Worm (Caenorhabditis elegans) whole organism, late embryonic: ENCODE results near the gene Y116A8C.33.
A peak's percentile ranks its signal among the peaks of the same experiment; 100 is the strongest.

Experiments
- C08G9.2 ChIP-seq: sonication (generic microtip); optimal IDR thresholded peaks from 2 replicates; lab custom pipeline; 2016; ENCODE audit warnings: mild to moderate bottlenecking, missing genetic modification characterization, moderate library complexity, missing compliant biosample characterization
- C38D4.7 ChIP-seq: fragments of 200-800 bp; sonication (Bioruptor generic); optimal IDR thresholded peaks from 2 replicates; lab custom pipeline; 2018; ENCODE audit warnings: mild to moderate bottlenecking, missing genetic modification characterization, moderate library complexity, missing compliant biosample characterization
- K02D7.2 ChIP-seq: sonication (generic microtip); optimal IDR thresholded peaks from 2 replicates; lab custom pipeline; 2017; ENCODE audit warnings: mild to moderate bottlenecking, missing genetic modification characterization, missing compliant biosample characterization
- ceh-19 ChIP-seq: fragments of 200-800 bp; sonication (Bioruptor generic); optimal IDR thresholded peaks from 2 replicates; lab custom pipeline; 2018; ENCODE audit warnings: mild to moderate bottlenecking, missing genetic modification characterization, missing compliant biosample characterization
- ceh-2 ChIP-seq: sonication (generic microtip); optimal IDR thresholded peaks from 2 replicates; lab custom pipeline; 2016; ENCODE audit warnings: missing genotype, missing genetic modification characterization, missing compliant biosample characterization
- ceh-22 ChIP-seq: sonication (generic microtip); optimal IDR thresholded peaks from 2 replicates; lab custom pipeline; 2017; ENCODE audit warnings: missing biosample characterization, missing genetic modification characterization
- ceh-30 ChIP-seq: fragments of 150-350 bp; optimal IDR thresholded peaks from 2 replicates; lab custom pipeline; 2014; ENCODE audit warnings: missing biosample characterization, missing genetic modification characterization
- ceh-45 ChIP-seq: fragments of 200-800 bp; sonication (Bioruptor generic); IDR thresholded peaks from 2 replicates; pipeline ENCODE4 v1.3.6; 2022; ENCODE audit warnings: missing genetic modification reagents, missing genetic modification characterization, missing compliant biosample characterization
- ceh-48 ChIP-seq: sonication (generic microtip); optimal IDR thresholded peaks from 2 replicates; lab custom pipeline; 2016; ENCODE audit warnings: missing genetic modification characterization, inconsistent platforms, missing compliant biosample characterization
- ceh-6 ChIP-seq: fragments of 200-800 bp; sonication (Bioruptor generic); optimal IDR thresholded peaks from 2 replicates; lab custom pipeline; 2018; ENCODE audit warnings: mild to moderate bottlenecking, missing genetic modification characterization, missing compliant biosample characterization
- che-1 ChIP-seq: sonication (generic microtip); optimal IDR thresholded peaks from 2 replicates; lab custom pipeline; 2016; ENCODE audit warnings: mild to moderate bottlenecking, missing genetic modification characterization, missing compliant biosample characterization
- elt-2 ChIP-seq: sonication (generic microtip); optimal IDR thresholded peaks from 2 replicates; lab custom pipeline; 2016; ENCODE audit warnings: missing genetic modification reagents, missing genetic modification characterization, missing compliant biosample characterization
- elt-4 ChIP-seq: sonication (generic microtip); optimal IDR thresholded peaks from 2 replicates; lab custom pipeline; 2016; ENCODE audit warnings: missing genetic modification characterization, missing compliant biosample characterization
- ets-4 ChIP-seq: sonication (generic microtip); optimal IDR thresholded peaks from 2 replicates; lab custom pipeline; 2016; ENCODE audit warnings: missing genetic modification characterization, missing compliant biosample characterization
- fkh-10 ChIP-seq: fragments of 150-350 bp; optimal IDR thresholded peaks from 2 replicates; lab custom pipeline; 2014; ENCODE audit warnings: missing biosample characterization, missing genetic modification reagents, missing genetic modification characterization
- fkh-6 ChIP-seq: sonication (generic microtip); optimal IDR thresholded peaks from 2 replicates; lab custom pipeline; 2016; ENCODE audit warnings: missing genetic modification characterization, missing compliant biosample characterization
- gmeb-2 ChIP-seq: sonication (generic microtip); optimal IDR thresholded peaks from 2 replicates; lab custom pipeline; 2016; ENCODE audit warnings: missing genetic modification characterization, inconsistent platforms, missing compliant biosample characterization
- madf-2 ChIP-seq: sonication (generic microtip); optimal IDR thresholded peaks from 2 replicates; lab custom pipeline; 2017; ENCODE audit warnings: missing genetic modification characterization, missing compliant biosample characterization
- mec-3 ChIP-seq: sonication (generic microtip); optimal IDR thresholded peaks from 2 replicates; lab custom pipeline; 2016; ENCODE audit warnings: borderline replicate concordance, missing genetic modification characterization, missing compliant biosample characterization
- nfya-1 ChIP-seq: sonication (generic microtip); optimal IDR thresholded peaks from 2 replicates; lab custom pipeline; 2017; ENCODE audit warnings: missing genetic modification characterization, mild to moderate bottlenecking, missing compliant biosample characterization, antibody characterized with exemption, moderate library complexity
- npax-4 ChIP-seq: sonication (generic microtip); optimal IDR thresholded peaks from 2 replicates; lab custom pipeline; 2016; ENCODE audit warnings: missing genetic modification characterization, missing compliant biosample characterization
- odd-2 ChIP-seq: sonication (generic microtip); optimal IDR thresholded peaks from 2 replicates; lab custom pipeline; 2017; ENCODE audit warnings: antibody characterized with exemption, mild to moderate bottlenecking, missing genetic modification characterization, missing compliant biosample characterization
- pag-3 ChIP-seq: sonication (generic microtip); optimal IDR thresholded peaks from 2 replicates; lab custom pipeline; 2016; ENCODE audit warnings: missing compliant biosample characterization, missing genetic modification characterization, borderline replicate concordance
- pqm-1 ChIP-seq: sonication (generic microtip); optimal IDR thresholded peaks from 2 replicates; lab custom pipeline; 2016; ENCODE audit warnings: missing genetic modification characterization, missing compliant biosample characterization
- sox-4 ChIP-seq: sonication (generic microtip); optimal IDR thresholded peaks from 2 replicates; lab custom pipeline; 2017; ENCODE audit warnings: mild to moderate bottlenecking, missing genetic modification characterization, inconsistent platforms, missing compliant biosample characterization
- syd-9 ChIP-seq: sonication (generic microtip); optimal IDR thresholded peaks from 2 replicates; lab custom pipeline; 2016; ENCODE audit warnings: mild to moderate bottlenecking, missing genetic modification characterization, moderate library complexity, missing compliant biosample characterization
- tbx-2 ChIP-seq: sonication (generic microtip); optimal IDR thresholded peaks from 2 replicates; lab custom pipeline; 2016; ENCODE audit warnings: missing genetic modification characterization, missing compliant biosample characterization
- tbx-7 ChIP-seq: sonication (generic microtip); optimal IDR thresholded peaks from 2 replicates; lab custom pipeline; 2016; ENCODE audit warnings: missing genotype, missing genetic modification characterization, missing compliant biosample characterization
- unc-3 ChIP-seq, 2 experiments: fragments of 200-800 bp in 1 of 2; sonication (Bioruptor generic) in 1 of 2; sonication (generic microtip) in 1 of 2; conservative IDR thresholded peaks in 1 of 2; optimal IDR thresholded peaks in 1 of 2; 2 replicates each; pipeline versions ENCODE4 v1.3.6 to Lab custom; 2016 to 2022; ENCODE audit warnings: missing compliant biosample characterization in 2 of 2, missing genetic modification characterization in 2 of 2, missing genetic modification reagents in 1 of 2
- unc-42 ChIP-seq: sonication (generic microtip); optimal IDR thresholded peaks from 2 replicates; lab custom pipeline; 2016; ENCODE audit warnings: missing genotype, missing genetic modification characterization, missing compliant biosample characterization
- unc-86 ChIP-seq: sonication (generic microtip); optimal IDR thresholded peaks from 2 replicates; lab custom pipeline; 2016; ENCODE audit warnings: missing genetic modification characterization, missing compliant biosample characterization
- ztf-16 ChIP-seq: sonication (generic microtip); optimal IDR thresholded peaks from 2 replicates; lab custom pipeline; 2017; ENCODE audit warnings: missing genetic modification characterization, missing compliant biosample characterization

Gene Y116A8C.33

DNA sequence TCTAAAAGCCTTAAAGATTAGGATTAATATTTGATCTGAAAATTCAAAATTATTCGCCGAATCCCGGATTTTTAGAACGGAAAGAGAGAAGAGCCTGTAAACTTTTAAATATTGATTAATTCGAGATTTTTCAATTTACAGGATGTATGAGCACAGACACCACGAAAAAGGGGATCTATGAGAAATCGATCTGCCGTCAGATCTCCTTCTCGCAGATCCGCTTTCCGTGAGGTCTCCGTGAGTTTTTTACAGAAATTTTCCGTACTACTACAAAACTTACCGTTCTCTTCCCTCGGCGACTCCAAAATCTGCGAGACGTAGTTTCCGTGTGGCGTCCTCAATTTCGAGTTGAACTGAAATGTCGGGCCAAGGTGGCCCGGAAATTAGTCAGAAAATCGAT, 3.7 kb upstream of the Y116A8C.33 start (continued):
- TF ChIP-seq odd-2: no peak
- no peak for TF ChIP-seq pag-3 (tag; lab: Kevin White, UChicago)
- no peak for TF ChIP-seq npax-4
- TF ChIP-seq gmeb-2 (tag; lab: Kevin White, UChicago): no peak
- TF ChIP-seq mec-3 (tag; lab: Kevin White, UChicago): no peak

DNA sequence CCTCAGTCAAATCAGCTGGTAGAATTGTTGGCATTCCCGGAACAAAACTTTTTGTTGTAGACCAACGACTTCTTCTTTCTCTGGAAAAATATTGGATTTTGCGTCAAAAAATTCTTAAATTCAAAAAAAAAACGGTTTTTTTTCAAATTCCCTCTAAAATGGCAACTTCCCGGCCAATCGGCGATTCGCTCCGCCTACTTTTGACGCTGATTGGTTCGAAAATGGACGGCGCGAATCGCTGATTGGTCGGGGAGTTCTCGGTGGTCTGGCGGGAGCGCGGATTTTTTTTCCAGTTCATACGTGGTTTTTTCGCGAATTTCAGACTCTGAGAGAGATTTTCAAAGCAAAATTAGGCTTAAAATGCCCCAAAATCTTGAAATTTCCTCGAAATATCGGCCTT, 3.1 kb upstream of the Y116A8C.33 start:
- peak; percentile 79 for TF ChIP-seq nfya-1 (tag; lab: Kevin White, UChicago)
- TF ChIP-seq unc-42 (tag; lab: Kevin White, UChicago): no peak

DNA sequence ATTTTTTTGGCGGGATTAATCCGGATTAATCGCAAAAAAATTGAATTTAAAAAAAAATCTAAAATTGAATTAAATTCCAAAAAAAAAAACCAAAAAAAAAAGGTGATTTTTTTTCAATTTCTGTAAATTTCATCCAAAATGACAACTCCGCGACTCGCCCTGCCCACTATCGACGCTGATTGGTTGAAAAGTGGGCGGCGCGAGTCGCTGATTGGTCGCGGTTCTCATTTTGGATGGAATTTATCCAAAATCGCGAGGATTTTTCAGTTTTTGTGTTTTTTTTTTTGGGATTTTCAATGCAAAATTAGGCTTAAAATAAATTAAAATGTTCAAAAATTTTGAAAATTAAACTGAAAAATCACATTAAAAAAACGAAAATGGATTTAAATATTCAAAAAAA, 2.5 kb upstream of the Y116A8C.33 start:
- no peak for TF ChIP-seq pag-3 (tag; lab: Kevin White, UChicago)
- TF ChIP-seq ceh-19 (GFP tag; lab: Kevin White, UChicago): no peak
- no peak for TF ChIP-seq tbx-7 (tag; lab: Kevin White, UChicago)
- TF ChIP-seq C38D4.7 (GFP tag; lab: Kevin White, UChicago): no peak
- TF ChIP-seq ets-4 (tag; lab: Kevin White, UChicago): no peak
- no peak for TF ChIP-seq che-1
- no peak for TF ChIP-seq ceh-30 (tag; lab: Kevin White, UChicago)
- peak; percentile 91 for TF ChIP-seq nfya-1 (tag; lab: Kevin White, UChicago)
- no peak for TF ChIP-seq unc-3 (GFP tag; conservative IDR thresholded peaks at IDR 0.05; lab: Robert Waterston, UW)
- TF ChIP-seq unc-3 (tag; optimal IDR thresholded peaks at IDR 0.05; lab: Kevin White, UChicago): no peak

DNA sequence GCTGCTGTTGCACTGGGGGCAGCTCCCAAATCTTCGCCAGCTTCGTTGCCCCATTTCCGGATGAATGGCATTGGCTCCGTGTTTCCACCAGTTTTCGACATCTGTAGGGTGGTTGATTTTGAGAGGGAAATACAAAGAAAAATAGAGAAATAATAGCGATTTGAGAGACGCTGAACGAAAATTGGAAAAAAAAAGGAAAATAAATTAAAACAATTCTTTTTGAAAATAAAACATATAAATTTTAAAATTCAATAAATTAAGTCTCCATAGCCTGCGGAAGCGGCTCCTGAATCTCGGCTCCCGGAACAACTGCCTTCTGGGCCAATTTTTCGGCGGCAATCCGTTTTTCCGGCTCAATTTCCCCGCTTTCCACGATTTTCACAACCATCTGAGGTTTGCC, 1.0 kb upstream of the Y116A8C.33 start, which contains the start of gene sfa-1:
sfa-1 (minus strand) TSS at position 101 of the 400 bp plus-strand sequence.
- TF ChIP-seq ztf-16 (tag; lab: Kevin White, UChicago) (no peak), pqm-1 (no peak), K02D7.2 (tag; lab: Kevin White, UChicago) (no peak), odd-2 (no peak)

DNA sequence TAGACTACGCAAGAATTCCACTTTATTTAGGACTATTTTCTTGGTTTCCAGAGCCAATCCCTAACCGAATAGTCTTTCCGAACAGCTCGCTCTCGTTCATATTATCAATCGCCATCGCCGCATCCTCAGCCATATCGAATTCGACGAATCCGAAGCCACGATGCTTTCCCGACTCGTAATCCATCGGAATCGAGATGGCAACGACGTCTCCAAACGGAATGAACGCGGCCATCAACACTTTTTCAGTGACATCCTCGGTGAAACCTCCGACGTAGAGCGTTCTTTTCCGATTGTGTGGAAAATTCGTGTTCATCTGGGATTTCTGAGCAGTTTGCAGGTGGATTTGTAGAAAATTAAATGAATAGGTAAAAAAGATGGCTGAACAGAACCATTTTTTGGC, 4.4 kb downstream of the Y116A8C.33 start, which contains the start of gene cyn-13:
cyn-13 (minus strand) TSS at position 313 of the 400 bp plus-strand sequence.
- TF ChIP-seq ceh-22: no peak
- TF ChIP-seq C08G9.2 (tag; lab: Kevin White, UChicago): no peak
- TF ChIP-seq sox-4 (tag; lab: Kevin White, UChicago): no peak
- no peak for TF ChIP-seq unc-3 (GFP tag; conservative IDR thresholded peaks at IDR 0.05; lab: Robert Waterston, UW)
- TF ChIP-seq unc-3 (tag; optimal IDR thresholded peaks at IDR 0.05; lab: Kevin White, UChicago): no peak
- no peak for TF ChIP-seq unc-86 (tag; lab: Kevin White, UChicago)
- no peak for TF ChIP-seq tbx-2 (tag; lab: Kevin White, UChicago)
- TF ChIP-seq ceh-30 (tag; lab: Kevin White, UChicago): no peak
- TF ChIP-seq ceh-6 (GFP tag; lab: Kevin White, UChicago): no peak
- no peak for TF ChIP-seq mec-3 (tag; lab: Kevin White, UChicago)
- TF ChIP-seq elt-4: no peak
- TF ChIP-seq elt-2 (tag; lab: Kevin White, UChicago): no peak
- no peak for TF ChIP-seq syd-9 (tag; lab: Kevin White, UChicago)
- no peak for TF ChIP-seq ztf-16 (tag; lab: Kevin White, UChicago)
- TF ChIP-seq C38D4.7 (GFP tag; lab: Kevin White, UChicago): no peak
- no peak for TF ChIP-seq fkh-10 (GFP tag; lab: Kevin White, UChicago)
- no peak for TF ChIP-seq ceh-45 (GFP tag; lab: Robert Waterston, UW)
- no peak for TF ChIP-seq fkh-6 (tag; lab: Kevin White, UChicago)
- TF ChIP-seq ceh-2 (tag; lab: Kevin White, UChicago): no peak
- TF ChIP-seq madf-2 (tag; lab: Kevin White, UChicago): no peak
- no peak for TF ChIP-seq ceh-48
